Worm (Caenorhabditis elegans) whole organism, early embryonic: Measurements from ENCODE around the gene Y58A7A.3.
A peak's percentile ranks its signal among the peaks of the same experiment; 100 is the strongest.

ENCODE experiments used
- B0310.2 ChIP-seq: sonication (generic microtip); optimal IDR thresholded peaks from 2 replicates; lab custom pipeline; 2016; ENCODE audit warnings: mild to moderate bottlenecking, missing genetic modification characterization, missing compliant biosample characterization
- F13C5.2 ChIP-seq: sonication (generic microtip); optimal IDR thresholded peaks from 2 replicates; lab custom pipeline; 2017; ENCODE audit warnings: mild to moderate bottlenecking, missing genetic modification characterization, inconsistent platforms, missing compliant biosample characterization
- aly-1 ChIP-seq: sonication (generic microtip); optimal IDR thresholded peaks from 2 replicates; lab custom pipeline; 2016; ENCODE audit warnings: missing genetic modification characterization, missing compliant biosample characterization
- ama-1 ChIP-seq: fragments of 150-350 bp; optimal IDR thresholded peaks from 2 replicates; lab custom pipeline; 2014
- ceh-13 ChIP-seq: fragments of 200-800 bp; sonication (Bioruptor generic); optimal IDR thresholded peaks from 2 replicates; lab custom pipeline; 2018; ENCODE audit warnings: mild to moderate bottlenecking, missing genetic modification characterization, missing compliant biosample characterization
- ceh-36 ChIP-seq: sonication (generic microtip); optimal IDR thresholded peaks from 2 replicates; lab custom pipeline; 2016; ENCODE audit warnings: missing genetic modification characterization, inconsistent platforms, missing compliant biosample characterization
- ets-7 ChIP-seq: sonication (generic microtip); optimal IDR thresholded peaks from 2 replicates; lab custom pipeline; 2016; ENCODE audit warnings: missing genotype, missing genetic modification characterization, missing compliant biosample characterization
- flt-1 ChIP-seq: fragments of 200-800 bp; sonication (Bioruptor generic); IDR thresholded peaks from 2 replicates; pipeline ENCODE4 v1.3.6; 2022; ENCODE audit warnings: missing genetic modification characterization, missing compliant biosample characterization
- hmbx-1 ChIP-seq: sonication (generic microtip); optimal IDR thresholded peaks from 2 replicates; lab custom pipeline; 2016; ENCODE audit warnings: mild to moderate bottlenecking, missing genetic modification characterization, missing compliant biosample characterization
- hmg-4 ChIP-seq: fragments of 200-800 bp; sonication (Bioruptor generic); optimal IDR thresholded peaks from 2 replicates; lab custom pipeline; 2018; ENCODE audit warnings: mild to moderate bottlenecking, missing genetic modification characterization, missing compliant biosample characterization
- hnd-1 ChIP-seq: sonication (generic microtip); optimal IDR thresholded peaks from 2 replicates; lab custom pipeline; 2016; ENCODE audit warnings: missing genetic modification characterization, missing compliant biosample characterization
- pes-1 ChIP-seq: fragments of 200-800 bp; sonication (Bioruptor generic); IDR thresholded peaks from 2 replicates; pipeline ENCODE4 v1.3.6; 2022; ENCODE audit warnings: missing genetic modification reagents, missing genetic modification characterization, missing compliant biosample characterization
- scrt-1 ChIP-seq: fragments of 200-800 bp; sonication (Bioruptor generic); IDR thresholded peaks from 2 replicates; pipeline ENCODE4 v1.3.6; 2022; ENCODE audit warnings: missing genetic modification characterization, missing compliant biosample characterization
- sea-1 ChIP-seq: fragments of 200-800 bp; sonication (Bioruptor generic); conservative IDR thresholded peaks from 2 replicates; pipeline ENCODE4 v1.3.6; 2022; ENCODE audit warnings: missing genetic modification characterization, missing compliant biosample characterization
- tbx-11 ChIP-seq: fragments of 200-800 bp; sonication (Bioruptor generic); IDR thresholded peaks from 2 replicates; pipeline ENCODE4 v1.3.6; 2022; ENCODE audit warnings: missing genetic modification characterization, missing compliant biosample characterization
- tbx-37 ChIP-seq: fragments of 200-800 bp; sonication (Bioruptor generic); conservative IDR thresholded peaks from 2 replicates; pipeline ENCODE4 v1.3.6; 2022; ENCODE audit warnings: missing genetic modification reagents, missing genetic modification characterization, missing compliant biosample characterization
- tra-4 ChIP-seq: sonication (generic microtip); optimal IDR thresholded peaks from 2 replicates; lab custom pipeline; 2017; ENCODE audit warnings: missing genetic modification characterization, missing compliant biosample characterization

Gene Y58A7A.3

ce11 chrV:5088311-5088710 lies 7.6 kb upstream of the Y58A7A.3 start:
- TF ChIP-seq ceh-13 (GFP tag; lab: Kevin White, UChicago) (no peak), tra-4 (tag; lab: Kevin White, UChicago) (no peak), hmg-4 (GFP tag; lab: Kevin White, UChicago) (no peak), ama-1 (lab: Kevin White, UChicago) (no peak), tbx-11 (GFP tag; lab: Robert Waterston, UW) (no peak), tbx-37 (GFP tag; lab: Robert Waterston, UW) (no peak), sea-1 (GFP tag; lab: Robert Waterston, UW) (no peak), F13C5.2 (tag; lab: Kevin White, UChicago) (no peak), scrt-1 (GFP tag; lab: Robert Waterston, UW) (no peak), ceh-36 (tag; lab: Kevin White, UChicago) (no peak), aly-1 (no peak), hnd-1 (tag; lab: Kevin White, UChicago) (no peak), pes-1 (GFP tag; lab: Robert Waterston, UW) (no peak), ets-7 (tag; lab: Kevin White, UChicago) (no peak), flt-1 (no peak), hmbx-1 (tag; lab: Kevin White, UChicago) (no peak)

ce11 chrV:5086919-5087404 lies 6.3 kb upstream of the Y58A7A.3 start, which contains the start of gene Y58A7A.5:
TSS of gene Y58A7A.5 (minus strand) at chrV:5086969.
- TF ChIP-seq tbx-37 (GFP tag; lab: Robert Waterston, UW) (no peak), B0310.2 (tag; lab: Kevin White, UChicago) (no peak), tra-4 (tag; lab: Kevin White, UChicago) (no peak), flt-1 (no peak), hnd-1 (tag; lab: Kevin White, UChicago) (no peak), hmbx-1 (tag; lab: Kevin White, UChicago) (no peak), ceh-13 (GFP tag; lab: Kevin White, UChicago) (no peak), ceh-36 (tag; lab: Kevin White, UChicago) (no peak), F13C5.2 (tag; lab: Kevin White, UChicago) (no peak)

ce11 chrV:5084957-5085465 lies 4.3 kb upstream of the Y58A7A.3 start, which contains the start of gene Y58A7A.4:
TSS of gene Y58A7A.4 (minus strand) at chrV:5085007.
- TF ChIP-seq tbx-11 (GFP tag; lab: Robert Waterston, UW) (no peak), scrt-1 (GFP tag; lab: Robert Waterston, UW) (no peak), pes-1 (GFP tag; lab: Robert Waterston, UW) (no peak), tra-4 (tag; lab: Kevin White, UChicago) (no peak), hmbx-1 (tag; lab: Kevin White, UChicago) (no peak), hmg-4 (GFP tag; lab: Kevin White, UChicago) (no peak), ceh-13 (GFP tag; lab: Kevin White, UChicago) (no peak), flt-1 (no peak), tbx-37 (GFP tag; lab: Robert Waterston, UW) (no peak), sea-1 (GFP tag; lab: Robert Waterston, UW) (no peak), ama-1 (lab: Kevin White, UChicago) (no peak)

- TF ChIP-seq sea-1 (GFP tag; lab: Robert Waterston, UW), result peak; percentile 83
- TF ChIP-seq tbx-37 (GFP tag; lab: Robert Waterston, UW), result peak; percentile 81
- TF ChIP-seq tbx-11 (GFP tag; lab: Robert Waterston, UW), result peak; percentile 88
Measured at ce11 chrV:5075343-5075742, 5.4 kb downstream of the Y58A7A.3 start.

- no peak for TF ChIP-seq hmbx-1 (tag; lab: Kevin White, UChicago)
- no peak for TF ChIP-seq tra-4 (tag; lab: Kevin White, UChicago)
- TF ChIP-seq B0310.2 (tag; lab: Kevin White, UChicago), result no peak
- no peak for TF ChIP-seq pes-1 (GFP tag; lab: Robert Waterston, UW)
- TF ChIP-seq tbx-37 (GFP tag; lab: Robert Waterston, UW), result no peak
- no peak for TF ChIP-seq hnd-1 (tag; lab: Kevin White, UChicago)
- TF ChIP-seq ceh-36 (tag; lab: Kevin White, UChicago), result no peak
- TF ChIP-seq ama-1 (lab: Kevin White, UChicago), result no peak
- no peak for TF ChIP-seq ceh-13 (GFP tag; lab: Kevin White, UChicago)
- TF ChIP-seq scrt-1 (GFP tag; lab: Robert Waterston, UW), result no peak
- no peak for TF ChIP-seq tbx-11 (GFP tag; lab: Robert Waterston, UW)
- no peak for TF ChIP-seq flt-1
- TF ChIP-seq aly-1, result no peak
- TF ChIP-seq sea-1 (GFP tag; lab: Robert Waterston, UW), result no peak
- no peak for TF ChIP-seq F13C5.2 (tag; lab: Kevin White, UChicago)
- no peak for TF ChIP-seq hmg-4 (GFP tag; lab: Kevin White, UChicago)
- TF ChIP-seq ets-7 (tag; lab: Kevin White, UChicago), result no peak
Measured at ce11 chrV:5072082-5072481, 8.6 kb downstream of the Y58A7A.3 start, which contains the start of gene Y58A7A.2. TSS of gene Y58A7A.2 (minus strand) at chrV:5072182.

- TF ChIP-seq hnd-1 (tag; lab: Kevin White, UChicago) (no peak), ama-1 (lab: Kevin White, UChicago) (no peak), tbx-11 (GFP tag; lab: Robert Waterston, UW) (no peak), pes-1 (GFP tag; lab: Robert Waterston, UW) (no peak), B0310.2 (tag; lab: Kevin White, UChicago) (no peak), hmg-4 (GFP tag; lab: Kevin White, UChicago) (no peak)
Measured at ce11 chrV:5069440-5069839, 11.3 kb downstream of the Y58A7A.3 start, which contains the start of gene Y58A7A.1. TSS of gene Y58A7A.1 (minus strand) at chrV:5069540.

ce11 chrV:5067390-5067789 lies 13.3 kb downstream of the Y58A7A.3 start:
- TF ChIP-seq tra-4 (tag; lab: Kevin White, UChicago) (no peak), B0310.2 (tag; lab: Kevin White, UChicago) (no peak), hmg-4 (GFP tag; lab: Kevin White, UChicago) (no peak), flt-1 (no peak), F13C5.2 (tag; lab: Kevin White, UChicago) (no peak), pes-1 (GFP tag; lab: Robert Waterston, UW) (no peak), ama-1 (lab: Kevin White, UChicago) (no peak), sea-1 (GFP tag; lab: Robert Waterston, UW) (no peak), tbx-11 (GFP tag; lab: Robert Waterston, UW) (no peak), scrt-1 (GFP tag; lab: Robert Waterston, UW) (no peak), tbx-37 (GFP tag; lab: Robert Waterston, UW) (no peak), aly-1 (no peak), ceh-36 (tag; lab: Kevin White, UChicago) (no peak), ets-7 (tag; lab: Kevin White, UChicago) (no peak), hmbx-1 (tag; lab: Kevin White, UChicago) (no peak), hnd-1 (tag; lab: Kevin White, UChicago) (no peak), ceh-13 (GFP tag; lab: Kevin White, UChicago) (no peak)
